Fruit fly (Drosophila melanogaster) whole organism, embryonic: ENCODE results near the gene Abl.
A peak's percentile ranks its signal among the peaks of the same experiment; 100 is the strongest.

ENCODE experiments used
- Adf1 ChIP-seq: fragments of 200-800 bp; sonication (Bioruptor generic); IDR thresholded peaks from 2 replicates; pipeline ENCODE4 v1.3.6; 2022; ENCODE audit warnings: missing biosample characterization, missing genetic modification characterization
- Atf-2 ChIP-seq: fragments of 200-800 bp; sonication (Bioruptor generic); optimal IDR thresholded peaks from 2 replicates; lab custom pipeline; 2016; ENCODE audit warnings: missing biosample characterization, missing genetic modification characterization
- CG10274 ChIP-seq: fragments of 200-800 bp; sonication (Bioruptor generic); optimal IDR thresholded peaks from 3 replicates; lab custom pipeline; 2017; ENCODE audit warnings: missing biosample characterization, mild to moderate bottlenecking, missing genetic modification characterization
- CG10462 ChIP-seq: fragments of 200-800 bp; sonication (Bioruptor generic); optimal IDR thresholded peaks from 2 replicates; lab custom pipeline; 2016; ENCODE audit warnings: missing biosample characterization, missing genetic modification characterization
- CG11723 ChIP-seq: fragments of 200-800 bp; sonication (Bioruptor generic); optimal IDR thresholded peaks from 2 replicates; lab custom pipeline; 2017; ENCODE audit warnings: missing biosample characterization, mild to moderate bottlenecking, missing genetic modification characterization
- CG12071 ChIP-seq: fragments of 200-800 bp; sonication (Bioruptor generic); optimal IDR thresholded peaks from 3 replicates; lab custom pipeline; 2018; ENCODE audit warnings: missing biosample characterization, mild to moderate bottlenecking, missing genetic modification characterization
- CG13123 ChIP-seq: fragments of 200-800 bp; sonication (Bioruptor generic); optimal IDR thresholded peaks from 2 replicates; lab custom pipeline; 2016; ENCODE audit warnings: missing biosample characterization, missing genetic modification characterization
- CG14667 ChIP-seq: fragments of 200-800 bp; sonication (Bioruptor generic); IDR thresholded peaks from 2 replicates; pipeline ENCODE4 v1.3.6; 2022; ENCODE audit warnings: missing biosample characterization, missing genetic modification characterization
- CG14860 ChIP-seq: fragments of 200-800 bp; sonication (Bioruptor generic); IDR thresholded peaks from 3 replicates; pipeline ENCODE4 v1.3.6; 2022; ENCODE audit warnings: missing biosample characterization, missing genetic modification characterization; ENCODE audit not compliant: partially characterized antibody
- CG15269 ChIP-seq: fragments of 200-800 bp; sonication (Bioruptor generic); optimal IDR thresholded peaks from 2 replicates; lab custom pipeline; 2018; ENCODE audit warnings: missing biosample characterization, mild to moderate bottlenecking, missing genetic modification characterization, moderate library complexity
- CG1529 ChIP-seq: fragments of 200-800 bp; sonication (Bioruptor generic); optimal IDR thresholded peaks from 3 replicates; lab custom pipeline; 2018; ENCODE audit warnings: missing biosample characterization, missing genetic modification characterization
- CG15601 ChIP-seq: fragments of 200-800 bp; sonication (Bioruptor generic); optimal IDR thresholded peaks from 3 replicates; lab custom pipeline; 2019; ENCODE audit warnings: missing biosample characterization, mild to moderate bottlenecking, missing genetic modification characterization, moderate library complexity
- CG17361 ChIP-seq: fragments of 200-800 bp; sonication (Bioruptor generic); IDR thresholded peaks from 3 replicates; pipeline ENCODE4 v1.3.6; 2022; ENCODE audit warnings: missing biosample characterization, missing genetic modification characterization
- CG17912 ChIP-seq: fragments of 200-800 bp; sonication (Bioruptor generic); optimal IDR thresholded peaks from 2 replicates; lab custom pipeline; 2018; ENCODE audit warnings: missing biosample characterization, mild to moderate bottlenecking, missing genetic modification characterization
- CG3163 ChIP-seq: fragments of 200-800 bp; sonication (Bioruptor generic); optimal IDR thresholded peaks from 3 replicates; lab custom pipeline; 2016; ENCODE audit warnings: missing biosample characterization, missing genetic modification characterization
- CG34224 ChIP-seq: fragments of 200-800 bp; sonication (Bioruptor generic); IDR thresholded peaks from 3 replicates; pipeline ENCODE4 v1.3.6; 2022; ENCODE audit warnings: missing biosample characterization, missing genetic modification characterization; ENCODE audit not compliant: partially characterized antibody
- CG4282 ChIP-seq: fragments of 200-800 bp; sonication (Bioruptor generic); optimal IDR thresholded peaks from 2 replicates; lab custom pipeline; 2016; ENCODE audit warnings: missing biosample characterization, missing genetic modification characterization
- CG7372 ChIP-seq: fragments of 200-800 bp; sonication (Bioruptor generic); IDR thresholded peaks from 2 replicates; pipeline ENCODE4 v1.3.6; 2022; ENCODE audit warnings: missing biosample characterization, missing genetic modification characterization
- CG7786 ChIP-seq: fragments of 200-800 bp; sonication (Bioruptor generic); optimal IDR thresholded peaks from 2 replicates; lab custom pipeline; 2016; ENCODE audit warnings: missing biosample characterization, missing genetic modification characterization
- CG8924 ChIP-seq: fragments of 200-800 bp; optimal IDR thresholded peaks from 3 replicates; lab custom pipeline; 2019; ENCODE audit warnings: missing biosample characterization, mild to moderate bottlenecking, missing genetic modification characterization, moderate library complexity
- CG9609 ChIP-seq: fragments of 200-800 bp; sonication (Bioruptor generic); optimal IDR thresholded peaks from 3 replicates; lab custom pipeline; 2016; ENCODE audit warnings: missing biosample characterization, missing genetic modification characterization
- CG9727 ChIP-seq: fragments of 200-800 bp; sonication (Bioruptor generic); optimal IDR thresholded peaks from 3 replicates; lab custom pipeline; 2017; ENCODE audit warnings: missing biosample characterization, mild to moderate bottlenecking, missing genetic modification characterization
- Camta ChIP-seq: fragments of 200-800 bp; sonication (Bioruptor generic); optimal IDR thresholded peaks from 2 replicates; lab custom pipeline; 2016; ENCODE audit warnings: missing biosample characterization, missing genetic modification characterization
- Ets97D ChIP-seq: fragments of 200-800 bp; sonication (Bioruptor generic); optimal IDR thresholded peaks from 3 replicates; lab custom pipeline; 2016; ENCODE audit warnings: missing biosample characterization, missing genetic modification characterization
- Fer1 ChIP-seq: fragments of 200-800 bp; sonication (Bioruptor generic); optimal IDR thresholded peaks from 2 replicates; lab custom pipeline; 2017; ENCODE audit warnings: missing biosample characterization, mild to moderate bottlenecking, missing genetic modification characterization
- Hr39 ChIP-seq: fragments of >200 bp; optimal IDR thresholded peaks from 2 replicates; lab custom pipeline; 2017
- Hr78 ChIP-seq, 2 experiments: fragments of 200-800 bp in 1 of 2; fragments of >200 bp in 1 of 2; sonication (Bioruptor generic) in 1 of 2; optimal IDR thresholded peaks; 2 replicates each; lab custom pipeline; 2017 to 2019; ENCODE audit warnings: missing biosample characterization in 2 of 2, missing genetic modification characterization in 2 of 2, mild to moderate bottlenecking in 1 of 2, moderate library complexity in 1 of 2
- Myb ChIP-seq: fragments of 200-800 bp; sonication (Bioruptor generic); optimal IDR thresholded peaks from 2 replicates; lab custom pipeline; 2016; ENCODE audit warnings: missing biosample characterization, missing genetic modification characterization
- Nf-YB ChIP-seq: fragments of 200-800 bp; sonication (Bioruptor generic); optimal IDR thresholded peaks from 3 replicates; lab custom pipeline; 2019; ENCODE audit warnings: missing biosample characterization, mild to moderate bottlenecking, missing genetic modification characterization, moderate library complexity
- Opbp ChIP-seq: fragments of 200-800 bp; sonication (Bioruptor generic); IDR thresholded peaks from 3 replicates; pipeline ENCODE4 v1.3.6; 2022; ENCODE audit warnings: missing biosample characterization, missing genetic modification characterization; ENCODE audit not compliant: partially characterized antibody
- Rfx ChIP-seq: fragments of 200-800 bp; sonication (Bioruptor generic); IDR thresholded peaks from 2 replicates; pipeline ENCODE4 v1.3.6; 2022; ENCODE audit warnings: missing biosample characterization, missing genetic modification characterization
- Ssrp ChIP-seq: fragments of 200-800 bp; sonication (Bioruptor generic); optimal IDR thresholded peaks from 2 replicates; lab custom pipeline; 2018; ENCODE audit warnings: missing biosample characterization, mild to moderate bottlenecking, missing genetic modification characterization, moderate library complexity
- ac ChIP-seq: fragments of 200-800 bp; sonication (Bioruptor generic); optimal IDR thresholded peaks from 3 replicates; lab custom pipeline; 2017; ENCODE audit warnings: missing biosample characterization, mild to moderate bottlenecking, missing genetic modification characterization
- bigmax ChIP-seq: fragments of 200-800 bp; sonication (Bioruptor generic); optimal IDR thresholded peaks from 2 replicates; lab custom pipeline; 2018; ENCODE audit warnings: missing biosample characterization, mild to moderate bottlenecking, missing genetic modification characterization
- bowl ChIP-seq: fragments of 200-800 bp; sonication (Bioruptor generic); IDR thresholded peaks from 2 replicates; pipeline ENCODE4 v1.3.6; 2022; ENCODE audit warnings: missing biosample characterization, missing genetic modification characterization
- btn ChIP-seq: fragments of 200-800 bp; sonication (Bioruptor generic); optimal IDR thresholded peaks from 2 replicates; lab custom pipeline; 2016; ENCODE audit warnings: missing biosample characterization, missing genetic modification characterization
- chinmo ChIP-seq: fragments of 200-800 bp; sonication (Bioruptor generic); IDR thresholded peaks from 4 replicates; pipeline ENCODE4 v1.3.6; 2022; ENCODE audit warnings: missing biosample characterization, missing genetic modification characterization; ENCODE audit not compliant: partially characterized antibody
- da ChIP-seq: fragments of 200-800 bp; sonication (Bioruptor generic); optimal IDR thresholded peaks from 2 replicates; lab custom pipeline; 2016; ENCODE audit warnings: missing biosample characterization, missing genetic modification characterization
- emc ChIP-seq: fragments of 200-800 bp; sonication (Bioruptor generic); optimal IDR thresholded peaks from 2 replicates; lab custom pipeline; 2016; ENCODE audit warnings: missing biosample characterization, missing genetic modification characterization
- ewg ChIP-seq: fragments of 200-800 bp; sonication (Bioruptor generic); optimal IDR thresholded peaks from 3 replicates; lab custom pipeline; 2017; ENCODE audit warnings: mild to moderate bottlenecking, missing biosample characterization, missing genetic modification reagents, missing genetic modification characterization
- fd64A ChIP-seq: fragments of 200-800 bp; sonication (Bioruptor generic); optimal IDR thresholded peaks from 3 replicates; lab custom pipeline; 2018; ENCODE audit warnings: missing biosample characterization, mild to moderate bottlenecking, missing genetic modification characterization
- knrl ChIP-seq: fragments of 200-800 bp; sonication (Bioruptor generic); IDR thresholded peaks from 3 replicates; pipeline ENCODE4 v1.3.6; 2022; ENCODE audit warnings: missing biosample characterization, missing genetic modification characterization; ENCODE audit not compliant: partially characterized antibody
- maf-S ChIP-seq: fragments of 200-800 bp; sonication (Bioruptor generic); optimal IDR thresholded peaks from 2 replicates; lab custom pipeline; 2016; ENCODE audit warnings: missing biosample characterization, missing genetic modification characterization
- onecut ChIP-seq: fragments of 200-800 bp; sonication (Bioruptor generic); IDR thresholded peaks from 2 replicates; pipeline ENCODE4 v1.3.6; 2022; ENCODE audit warnings: missing biosample characterization, missing genetic modification characterization
- peb ChIP-seq: fragments of 200-800 bp; sonication (Bioruptor generic); IDR thresholded peaks from 2 replicates; pipeline ENCODE4 v1.3.6; 2022; ENCODE audit warnings: missing biosample characterization, missing genetic modification characterization
- pros ChIP-seq: fragments of 200-800 bp; sonication (Bioruptor generic); optimal IDR thresholded peaks from 3 replicates; lab custom pipeline; 2019; ENCODE audit warnings: missing biosample characterization, mild to moderate bottlenecking, missing genetic modification characterization, moderate library complexity
- slou ChIP-seq: fragments of 200-800 bp; sonication (Bioruptor generic); optimal IDR thresholded peaks from 3 replicates; lab custom pipeline; 2016; ENCODE audit warnings: missing biosample characterization, missing genetic modification characterization
- tap ChIP-seq: fragments of 200-800 bp; optimal IDR thresholded peaks from 3 replicates; lab custom pipeline; 2019; ENCODE audit warnings: missing biosample characterization, mild to moderate bottlenecking, missing genetic modification characterization, moderate library complexity
- tin ChIP-seq: fragments of 200-800 bp; sonication (Bioruptor generic); optimal IDR thresholded peaks from 3 replicates; lab custom pipeline; 2016; ENCODE audit warnings: missing biosample characterization, missing genetic modification characterization
- tll ChIP-seq, 2 experiments: fragments of 200-800 bp in 1 of 2; fragments of >200 bp in 1 of 2; sonication (Bioruptor generic) in 1 of 2; optimal IDR thresholded peaks; 2 replicates each; lab custom pipeline; 2017 to 2019; ENCODE audit warnings: missing biosample characterization in 2 of 2, missing genetic modification characterization in 2 of 2, mild to moderate bottlenecking in 1 of 2, moderate library complexity in 1 of 2

Gene Abl

dm6 chr3L:16615132-16615709 is 32.5 kb downstream of the Abl start, which contains the start of gene Mo25 (continued):
- TF ChIP-seq peb (no peak), pros (GFP tag; lab: Kevin White, UChicago) (no peak), CG10274 (GFP tag; lab: Kevin White, UChicago) (no peak), Ssrp (no peak), Opbp (GFP tag; lab: Robert Waterston, UW) (peak; percentile 81), bowl (GFP tag; lab: Robert Waterston, UW) (no peak), tap (tag; lab: Kevin White, UChicago) (peak; percentile 33), maf-S (GFP tag; lab: Kevin White, UChicago) (no peak), CG8924 (tag; lab: Kevin White, UChicago) (peak; percentile 51), CG34224 (peak; percentile 83), Myb (peak; percentile 46), CG4282 (GFP tag; lab: Kevin White, UChicago) (no peak), tll (GFP tag; optimal IDR thresholded peaks at IDR 0.05; lab: Kevin White, UChicago) (no peak), CG1529 (GFP tag; lab: Kevin White, UChicago) (no peak), Nf-YB (GFP tag; lab: Kevin White, UChicago) (no peak), da (GFP tag; lab: Kevin White, UChicago) (no peak), ewg (GFP tag; lab: Kevin White, UChicago) (no peak), chinmo (GFP tag; lab: Robert Waterston, UW) (no peak), Hr78 (GFP tag; optimal IDR thresholded peaks at IDR 0.05; lab: Kevin White, UChicago) (no peak), CG3163 (GFP tag; lab: Kevin White, UChicago) (no peak), CG7786 (GFP tag; lab: Kevin White, UChicago) (no peak), Rfx (GFP tag; lab: Robert Waterston, UW) (peak; percentile 77), onecut (peak; percentile 29; the same call in 1 of the 2 replicates), ac (no peak), Camta (GFP tag; lab: Kevin White, UChicago) (no peak), CG9727 (no peak), Hr39 (lab: Kevin White, UChicago) (no peak), emc (GFP tag; lab: Kevin White, UChicago) (no peak), CG14860 (GFP tag; lab: Robert Waterston, UW) (peak; percentile 46; the same call in 2 of the 3 replicates), Adf1 (GFP tag; lab: Robert Waterston, UW) (peak; percentile 39; the same call in 1 of the 2 replicates), CG7372 (no peak), Ets97D (GFP tag; lab: Kevin White, UChicago) (peak; percentile 49), CG10462 (GFP tag; lab: Kevin White, UChicago) (no peak), CG11723 (no peak), btn (GFP tag; lab: Kevin White, UChicago) (no peak), Atf-2 (GFP tag; lab: Kevin White, UChicago) (no peak), knrl (GFP tag; lab: Robert Waterston, UW) (peak; percentile 74), CG17912 (GFP tag; lab: Kevin White, UChicago) (peak; percentile 36), CG14667 (no peak), CG17361 (GFP tag; lab: Robert Waterston, UW) (peak; percentile 50; the same call in 2 of the 3 replicates), tin (GFP tag; lab: Kevin White, UChicago) (peak; percentile 49), CG13123 (GFP tag; lab: Kevin White, UChicago) (no peak), fd64A (GFP tag; lab: Kevin White, UChicago) (no peak), bigmax (GFP tag; lab: Kevin White, UChicago) (no peak), CG12071 (GFP tag; lab: Kevin White, UChicago) (no peak), CG9609 (GFP tag; lab: Kevin White, UChicago) (no peak), CG15601 (tag; lab: Kevin White, UChicago) (peak; percentile 60), CG15269 (tag; lab: Kevin White, UChicago) (no peak), slou (no peak), Fer1 (GFP tag; lab: Kevin White, UChicago) (peak; percentile 63)
